Fruit fly (Drosophila melanogaster) whole organism, embryonic: ENCODE data around the gene Rrp46.

ENCODE experiments used
- Atf6 ChIP-seq: fragments of 200-800 bp; sonication (Bioruptor generic); IDR thresholded peaks from 2 replicates; pipeline ENCODE4 v1.3.6; 2022; ENCODE audit warnings: missing biosample characterization, missing genetic modification characterization
- CG10147 ChIP-seq: fragments of 200-800 bp; sonication (Bioruptor generic); optimal IDR thresholded peaks from 2 replicates; lab custom pipeline; 2019; ENCODE audit warnings: missing biosample characterization, mild to moderate bottlenecking, missing genetic modification characterization, moderate library complexity
- CG14014 ChIP-seq: fragments of 200-800 bp; sonication (Bioruptor generic); IDR thresholded peaks from 2 replicates; pipeline ENCODE4 v1.3.6; 2022; ENCODE audit warnings: missing biosample characterization, missing genetic modification characterization
- CG14860 ChIP-seq: fragments of 200-800 bp; sonication (Bioruptor generic); IDR thresholded peaks from 3 replicates; pipeline ENCODE4 v1.3.6; 2022; ENCODE audit warnings: missing biosample characterization, missing genetic modification characterization; ENCODE audit not compliant: partially characterized antibody
- CG17359 ChIP-seq: fragments of 200-800 bp; sonication (Bioruptor generic); optimal IDR thresholded peaks from 3 replicates; lab custom pipeline; 2018; ENCODE audit warnings: missing biosample characterization, mild to moderate bottlenecking, missing genetic modification characterization, moderate library complexity
- CG17912 ChIP-seq: fragments of 200-800 bp; sonication (Bioruptor generic); optimal IDR thresholded peaks from 2 replicates; lab custom pipeline; 2018; ENCODE audit warnings: missing biosample characterization, mild to moderate bottlenecking, missing genetic modification characterization
- CG2678 ChIP-seq: fragments of 200-800 bp; sonication (Bioruptor generic); optimal IDR thresholded peaks from 3 replicates; lab custom pipeline; 2019; ENCODE audit warnings: missing biosample characterization, mild to moderate bottlenecking, missing genetic modification characterization, moderate library complexity
- CG31224 ChIP-seq: fragments of 200-800 bp; sonication (Bioruptor generic); IDR thresholded peaks from 2 replicates; pipeline ENCODE4 v1.3.6; 2022; ENCODE audit warnings: missing biosample characterization, missing genetic modification characterization
- CG3847 ChIP-seq: fragments of 200-800 bp; sonication (Bioruptor generic); IDR thresholded peaks from 2 replicates; pipeline ENCODE4 v1.3.6; 2022; ENCODE audit warnings: missing biosample characterization, missing genetic modification characterization
- CG4328 ChIP-seq: fragments of 200-800 bp; sonication (Bioruptor generic); optimal IDR thresholded peaks from 3 replicates; lab custom pipeline; 2017; ENCODE audit warnings: missing biosample characterization, missing genetic modification reagents, missing genetic modification characterization
- CG7357 ChIP-seq: fragments of 200-800 bp; sonication (Bioruptor generic); IDR thresholded peaks from 3 replicates; pipeline ENCODE4 v1.3.6; 2022; ENCODE audit warnings: missing biosample characterization, missing genetic modification characterization
- CG7786 ChIP-seq: fragments of 200-800 bp; sonication (Bioruptor generic); optimal IDR thresholded peaks from 2 replicates; lab custom pipeline; 2016; ENCODE audit warnings: missing biosample characterization, missing genetic modification characterization
- CG8089 ChIP-seq: fragments of 200-800 bp; sonication (Bioruptor generic); optimal IDR thresholded peaks from 3 replicates; lab custom pipeline; 2016; ENCODE audit warnings: missing biosample characterization, missing genetic modification characterization
- CG8281 ChIP-seq: fragments of 200-800 bp; sonication (Bioruptor generic); optimal IDR thresholded peaks from 2 replicates; lab custom pipeline; 2018; ENCODE audit warnings: missing biosample characterization, mild to moderate bottlenecking, missing genetic modification characterization, moderate library complexity
- CG9609 ChIP-seq: fragments of 200-800 bp; sonication (Bioruptor generic); optimal IDR thresholded peaks from 3 replicates; lab custom pipeline; 2016; ENCODE audit warnings: missing biosample characterization, missing genetic modification characterization
- CG9932 ChIP-seq: fragments of 200-800 bp; sonication (Bioruptor generic); IDR thresholded peaks from 2 replicates; pipeline ENCODE4 v1.3.6; 2022; ENCODE audit warnings: missing biosample characterization, missing genetic modification characterization
- Dek ChIP-seq: fragments of 200-800 bp; sonication (Bioruptor generic); optimal IDR thresholded peaks from 3 replicates; lab custom pipeline; 2019; ENCODE audit warnings: missing biosample characterization, mild to moderate bottlenecking, missing genetic modification characterization, moderate library complexity
- Elba2 ChIP-seq: fragments of 200-800 bp; sonication (Bioruptor generic); optimal IDR thresholded peaks from 3 replicates; lab custom pipeline; 2016; ENCODE audit warnings: missing biosample characterization, missing genetic modification characterization
- HLH3B ChIP-seq: fragments of 200-800 bp; sonication (Bioruptor generic); IDR thresholded peaks from 2 replicates; pipeline ENCODE4 v1.3.6; 2022; ENCODE audit warnings: missing biosample characterization, missing genetic modification characterization
- HLH4C ChIP-seq: fragments of 200-800 bp; sonication (Bioruptor generic); IDR thresholded peaks from 3 replicates; pipeline ENCODE4 v1.3.6; 2022; ENCODE audit warnings: missing biosample characterization, missing genetic modification characterization; ENCODE audit not compliant: partially characterized antibody
- Hand ChIP-seq: fragments of 200-800 bp; sonication (Bioruptor generic); optimal IDR thresholded peaks from 2 replicates; lab custom pipeline; 2017; ENCODE audit warnings: mild to moderate bottlenecking, missing biosample characterization, missing genetic modification reagents, missing genetic modification characterization
- Kr ChIP-seq: fragments of 200-800 bp; sonication (Bioruptor generic); optimal IDR thresholded peaks from 2 replicates; lab custom pipeline; 2017; ENCODE audit warnings: missing biosample characterization, mild to moderate bottlenecking, missing genetic modification characterization
- Med ChIP-seq: fragments of 200-800 bp; sonication (Bioruptor generic); peaks from one replicate; lab custom pipeline; 2016; ENCODE audit warnings: missing biosample characterization, missing genetic modification characterization, mild to moderate bottlenecking, inconsistent platforms, moderate library complexity
- Meics ChIP-seq: fragments of 200-800 bp; sonication (Bioruptor generic); optimal IDR thresholded peaks from 2 replicates; lab custom pipeline; 2017; ENCODE audit warnings: missing biosample characterization, mild to moderate bottlenecking, missing genetic modification characterization
- NK7.1 ChIP-seq: fragments of 200-800 bp; sonication (Bioruptor generic); optimal IDR thresholded peaks from 3 replicates; lab custom pipeline; 2016; ENCODE audit warnings: missing biosample characterization, missing genetic modification characterization
- Rx ChIP-seq: fragments of 200-800 bp; sonication (Bioruptor generic); IDR thresholded peaks from 2 replicates; pipeline ENCODE4 v1.3.6; 2022; ENCODE audit warnings: missing biosample characterization, missing genetic modification characterization
- Spps ChIP-seq: fragments of 200-800 bp; sonication (Bioruptor generic); optimal IDR thresholded peaks from 2 replicates; lab custom pipeline; 2018; ENCODE audit warnings: missing biosample characterization, mild to moderate bottlenecking, missing genetic modification characterization
- Vsx1 ChIP-seq: fragments of 200-800 bp; sonication (Bioruptor generic); optimal IDR thresholded peaks from 2 replicates; lab custom pipeline; 2017; ENCODE audit warnings: missing biosample characterization, mild to moderate bottlenecking, missing genetic modification characterization, missing genetic modification reagents
- Xbp1 ChIP-seq: fragments of 200-800 bp; sonication (Bioruptor generic); optimal IDR thresholded peaks from 3 replicates; lab custom pipeline; 2016; ENCODE audit warnings: missing biosample characterization, mild to moderate bottlenecking, missing genetic modification characterization
- aop ChIP-seq: fragments of 200-800 bp; sonication (Bioruptor generic); IDR thresholded peaks from 2 replicates; pipeline ENCODE4 v1.3.6; 2022; ENCODE audit warnings: missing biosample characterization, missing genetic modification characterization
- az2 ChIP-seq: fragments of 200-800 bp; sonication (Bioruptor generic); optimal IDR thresholded peaks from 3 replicates; lab custom pipeline; 2016; ENCODE audit warnings: missing biosample characterization, missing genetic modification characterization
- chinmo ChIP-seq: fragments of 200-800 bp; sonication (Bioruptor generic); IDR thresholded peaks from 4 replicates; pipeline ENCODE4 v1.3.6; 2022; ENCODE audit warnings: missing biosample characterization, missing genetic modification characterization; ENCODE audit not compliant: partially characterized antibody
- dm ChIP-seq: fragments of 200-800 bp; sonication (Bioruptor generic); optimal IDR thresholded peaks from 3 replicates; lab custom pipeline; 2016; ENCODE audit warnings: missing biosample characterization, missing genetic modification characterization
- emc ChIP-seq: fragments of 200-800 bp; sonication (Bioruptor generic); optimal IDR thresholded peaks from 2 replicates; lab custom pipeline; 2016; ENCODE audit warnings: missing biosample characterization, missing genetic modification characterization
- esg ChIP-seq: fragments of 200-800 bp; sonication (Bioruptor generic); conservative IDR thresholded peaks from 2 replicates; pipeline ENCODE4 v1.3.6; 2022; ENCODE audit warnings: missing biosample characterization, missing genetic modification characterization
- ewg ChIP-seq: fragments of 200-800 bp; sonication (Bioruptor generic); optimal IDR thresholded peaks from 3 replicates; lab custom pipeline; 2017; ENCODE audit warnings: mild to moderate bottlenecking, missing biosample characterization, missing genetic modification reagents, missing genetic modification characterization
- fu2 ChIP-seq: fragments of 200-800 bp; sonication (Bioruptor generic); optimal IDR thresholded peaks from 2 replicates; lab custom pipeline; 2016; ENCODE audit warnings: missing biosample characterization, missing genetic modification characterization
- gem ChIP-seq: fragments of 200-800 bp; sonication (Bioruptor generic); optimal IDR thresholded peaks from 2 replicates; lab custom pipeline; 2019; ENCODE audit warnings: missing biosample characterization, mild to moderate bottlenecking, missing genetic modification characterization, moderate library complexity
- gfzf ChIP-seq: fragments of 200-800 bp; sonication (Bioruptor generic); optimal IDR thresholded peaks from 2 replicates; lab custom pipeline; 2016; ENCODE audit warnings: missing biosample characterization, mild to moderate bottlenecking, missing genetic modification characterization, moderate library complexity
- gro ChIP-seq: fragments of 200-800 bp; sonication (Bioruptor generic); optimal IDR thresholded peaks from 2 replicates; lab custom pipeline; 2016; ENCODE audit warnings: missing biosample characterization, missing genetic modification characterization
- insv ChIP-seq, 2 experiments: fragments of 200-800 bp; sonication (Bioruptor generic); optimal IDR thresholded peaks; 3 replicates each; lab custom pipeline; 2016 to 2018; ENCODE audit warnings: missing biosample characterization in 2 of 2, missing genetic modification characterization in 2 of 2
- lbe ChIP-seq: fragments of 200-800 bp; sonication (Bioruptor generic); optimal IDR thresholded peaks from 2 replicates; lab custom pipeline; 2016; ENCODE audit warnings: missing biosample characterization, mild to moderate bottlenecking, missing genetic modification characterization
- mld ChIP-seq: fragments of 200-800 bp; sonication (Bioruptor generic); IDR thresholded peaks from 3 replicates; pipeline ENCODE4 v1.3.6; 2022; ENCODE audit warnings: missing biosample characterization, missing genetic modification characterization; ENCODE audit not compliant: partially characterized antibody
- nom ChIP-seq: fragments of 200-800 bp; sonication (Bioruptor generic); optimal IDR thresholded peaks from 2 replicates; lab custom pipeline; 2017; ENCODE audit warnings: missing biosample characterization, missing genetic modification characterization, mild to moderate bottlenecking, moderate library complexity, missing genetic modification reagents
- pita ChIP-seq: fragments of 200-800 bp; sonication (Bioruptor generic); optimal IDR thresholded peaks from 2 replicates; lab custom pipeline; 2017; ENCODE audit warnings: missing biosample characterization, mild to moderate bottlenecking, missing genetic modification characterization
- repo ChIP-seq: fragments of 200-800 bp; sonication (Bioruptor generic); optimal IDR thresholded peaks from 2 replicates; lab custom pipeline; 2016; ENCODE audit warnings: missing biosample characterization, missing genetic modification characterization
- sim ChIP-seq: fragments of 200-800 bp; sonication (Bioruptor generic); IDR thresholded peaks from 2 replicates; pipeline ENCODE4 v1.3.6; 2022; ENCODE audit warnings: missing biosample characterization, missing genetic modification characterization
- slou ChIP-seq: fragments of 200-800 bp; sonication (Bioruptor generic); optimal IDR thresholded peaks from 3 replicates; lab custom pipeline; 2016; ENCODE audit warnings: missing biosample characterization, missing genetic modification characterization
- zen ChIP-seq: fragments of 200-800 bp; sonication (Bioruptor generic); optimal IDR thresholded peaks from 3 replicates; lab custom pipeline; 2018; ENCODE audit warnings: missing biosample characterization, mild to moderate bottlenecking, missing genetic modification characterization, moderate library complexity

The Rrp46 gene

DNA sequence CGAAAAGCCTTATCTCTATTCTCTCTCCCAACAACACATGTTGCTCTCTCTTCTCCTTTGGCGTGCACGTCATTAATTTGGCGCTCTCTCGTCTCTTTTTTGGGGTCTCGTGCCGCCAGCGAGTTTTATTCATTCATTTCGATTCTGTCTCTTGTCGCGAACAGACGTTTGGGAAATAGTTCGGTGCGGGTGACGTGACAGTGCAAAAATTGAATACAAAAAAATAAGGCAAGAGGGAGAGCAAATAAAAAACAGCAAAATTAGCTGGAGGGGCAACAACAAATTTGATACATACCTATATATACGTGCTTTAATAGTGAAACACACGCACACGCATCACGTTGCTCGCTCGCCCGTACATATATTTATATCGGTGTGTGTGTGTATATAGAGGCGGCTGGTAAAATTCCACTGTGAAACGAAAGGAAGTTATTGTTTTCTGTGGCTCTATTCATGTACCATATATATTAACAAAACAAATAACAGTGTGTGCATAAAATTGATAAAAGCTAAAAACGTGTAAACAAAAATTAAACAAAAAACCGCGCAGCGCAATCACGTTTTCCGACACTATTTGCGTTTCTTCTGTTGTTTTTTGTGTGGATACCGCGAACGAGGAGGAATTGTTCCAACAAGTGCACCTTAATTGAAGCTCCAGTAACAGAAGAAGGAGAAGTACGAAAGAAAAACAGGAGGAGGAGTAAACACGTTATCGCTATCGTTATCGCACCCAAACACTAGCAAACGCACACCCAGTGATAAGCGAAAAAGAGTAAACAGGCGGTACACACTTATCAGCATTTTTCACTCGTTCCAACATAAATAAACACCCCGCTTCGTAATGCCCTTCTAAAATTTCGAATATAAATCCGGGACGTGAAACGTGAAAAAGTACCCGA lies 24.7 kb upstream of the Rrp46 start, which contains the start of gene cwo (continued):
- TF ChIP-seq chinmo, result no peak
- TF ChIP-seq CG8281 (tag; lab: Kevin White, UChicago), result no peak
- no peak for TF ChIP-seq pita (GFP tag; lab: Kevin White, UChicago)
- TF ChIP-seq repo (GFP tag; lab: Kevin White, UChicago), result no peak
- no peak for TF ChIP-seq az2 (GFP tag; lab: Kevin White, UChicago)
- TF ChIP-seq Xbp1 (GFP tag; lab: Kevin White, UChicago), result peak; percentile 26
- no peak for TF ChIP-seq Rx (GFP tag; lab: Robert Waterston, UW)
- no peak for TF ChIP-seq esg
- TF ChIP-seq CG3847 (GFP tag; lab: Robert Waterston, UW), result no peak
- TF ChIP-seq Atf6 (GFP tag; lab: Robert Waterston, UW), result no peak
- peak; percentile 12 for TF ChIP-seq CG17359 (tag; lab: Kevin White, UChicago)
- TF ChIP-seq CG9609 (GFP tag; lab: Kevin White, UChicago), result no peak
- TF ChIP-seq fu2 (GFP tag; lab: Kevin White, UChicago), result no peak
- TF ChIP-seq Hand (GFP tag; lab: Kevin White, UChicago), result no peak
- TF ChIP-seq Vsx1, result peak; percentile 60
- no peak for TF ChIP-seq HLH4C (GFP tag; lab: Robert Waterston, UW)
- no peak for TF ChIP-seq dm
- TF ChIP-seq CG7786, result no peak
- TF ChIP-seq HLH3B, result no peak
- TF ChIP-seq Elba2 (GFP tag; lab: Kevin White, UChicago), result no peak
- no peak for TF ChIP-seq CG14014 (GFP tag; lab: Robert Waterston, UW)
- peak; percentile 17 for TF ChIP-seq Meics
- peak; percentile 14 for TF ChIP-seq gem (tag; lab: Kevin White, UChicago)
- TF ChIP-seq gro (GFP tag; lab: Kevin White, UChicago), result peak; percentile 41
- TF ChIP-seq CG2678, result peak; percentile 39
- no peak for TF ChIP-seq CG14860 (GFP tag; lab: Robert Waterston, UW)
- peak; percentile 87 for TF ChIP-seq Med (GFP tag; lab: Kevin White, UChicago)
- TF ChIP-seq Kr, result no peak
- TF ChIP-seq nom (GFP tag; lab: Kevin White, UChicago), result peak; percentile 8
- no peak for TF ChIP-seq CG7357 (GFP tag; lab: Robert Waterston, UW)
- no peak for TF ChIP-seq aop (GFP tag; lab: Robert Waterston, UW)
- TF ChIP-seq NK7.1 (GFP tag; lab: Kevin White, UChicago), result no peak
- no peak for TF ChIP-seq mld (GFP tag; lab: Robert Waterston, UW)
- no peak for TF ChIP-seq CG8089 (GFP tag; lab: Kevin White, UChicago)
- peak; percentile 44 for TF ChIP-seq CG4328 (GFP tag; lab: Kevin White, UChicago)
- peak; percentile 54 for TF ChIP-seq lbe (GFP tag; lab: Kevin White, UChicago)
- TF ChIP-seq Dek (tag; lab: Kevin White, UChicago), result peak; percentile 4
- no peak for TF ChIP-seq CG31224
- no peak for TF ChIP-seq slou (GFP tag; lab: Kevin White, UChicago)
- TF ChIP-seq sim, result no peak
- TF ChIP-seq Spps, result peak; percentile 4
- TF ChIP-seq emc (GFP tag; lab: Kevin White, UChicago), result no peak
- no peak for TF ChIP-seq zen (tag; lab: Kevin White, UChicago)
- no peak for TF ChIP-seq insv (GFP tag; optimal IDR thresholded peaks at IDR 0.05; lab: Kevin White, UChicago)
- TF ChIP-seq CG9932 (GFP tag; lab: Robert Waterston, UW), result no peak
- TF ChIP-seq CG10147 (GFP tag; lab: Kevin White, UChicago), result no peak
- no peak for TF ChIP-seq CG17912
- TF ChIP-seq ewg (GFP tag; lab: Kevin White, UChicago), result peak; percentile 17
- no peak for TF ChIP-seq gfzf (GFP tag; lab: Kevin White, UChicago)
